Worm (Caenorhabditis elegans) whole organism, late embryonic: ENCODE measurements around the gene ZK813.5.

ENCODE experiments used
- C08G9.2 ChIP-seq: sonication (generic microtip); optimal IDR thresholded peaks from 2 replicates; lab custom pipeline; 2016; ENCODE audit warnings: mild to moderate bottlenecking, missing genetic modification characterization, moderate library complexity, missing compliant biosample characterization
- ama-1 ChIP-seq: fragments of 150-350 bp; optimal IDR thresholded peaks from 2 replicates; lab custom pipeline; 2014
- dmd-4 ChIP-seq: sonication (generic microtip); optimal IDR thresholded peaks from 2 replicates; lab custom pipeline; 2016; ENCODE audit warnings: borderline replicate concordance, missing genetic modification characterization, missing compliant biosample characterization
- ets-4 ChIP-seq: sonication (generic microtip); optimal IDR thresholded peaks from 2 replicates; lab custom pipeline; 2016; ENCODE audit warnings: missing genetic modification characterization, missing compliant biosample characterization
- gmeb-2 ChIP-seq: sonication (generic microtip); optimal IDR thresholded peaks from 2 replicates; lab custom pipeline; 2016; ENCODE audit warnings: missing genetic modification characterization, inconsistent platforms, missing compliant biosample characterization
- hlh-15 ChIP-seq: sonication (generic microtip); optimal IDR thresholded peaks from 2 replicates; lab custom pipeline; 2016; ENCODE audit warnings: missing genetic modification characterization, missing compliant biosample characterization
- nfya-1 ChIP-seq: sonication (generic microtip); optimal IDR thresholded peaks from 2 replicates; lab custom pipeline; 2017; ENCODE audit warnings: missing genetic modification characterization, mild to moderate bottlenecking, missing compliant biosample characterization, antibody characterized with exemption, moderate library complexity
- pag-3 ChIP-seq: sonication (generic microtip); optimal IDR thresholded peaks from 2 replicates; lab custom pipeline; 2016; ENCODE audit warnings: missing compliant biosample characterization, missing genetic modification characterization, borderline replicate concordance
- tbx-2 ChIP-seq: sonication (generic microtip); optimal IDR thresholded peaks from 2 replicates; lab custom pipeline; 2016; ENCODE audit warnings: missing genetic modification characterization, missing compliant biosample characterization

- no peak for TF ChIP-seq ama-1 (lab: Kevin White, UChicago)
- TF ChIP-seq dmd-4 (tag; lab: Kevin White, UChicago): no peak
- no peak for TF ChIP-seq gmeb-2 (tag; lab: Kevin White, UChicago)
- no peak for TF ChIP-seq hlh-15 (tag; lab: Kevin White, UChicago)
- TF ChIP-seq nfya-1 (tag; lab: Kevin White, UChicago): no peak
- TF ChIP-seq tbx-2: no peak
- TF ChIP-seq ets-4 (tag; lab: Kevin White, UChicago): no peak
- TF ChIP-seq pag-3 (tag; lab: Kevin White, UChicago): no peak
- TF ChIP-seq C08G9.2: no peak
Measured at ce11 chrX:3446011-3446410, 5.0 kb downstream of the ZK813.5 start, which contains the start of gene ZK813.1.
